Fruit fly (Drosophila melanogaster): ENCODE data around the gene Pcyt1.

The Pcyt1 gene

dm6 chr3L:1569966-1570276, 24.0 kb downstream of the Pcyt1 start:
- TF ChIP-seq topi (GFP tag; optimal IDR thresholded peaks at IDR 0.05) (no peak), CG6854 (GFP tag; optimal IDR thresholded peaks at IDR 0.05) (peak; percentile 57), ss (GFP tag; optimal IDR thresholded peaks at IDR 0.05) (peak in 1 of 2 experiments; percentile 30), cyc (GFP tag; optimal IDR thresholded peaks at IDR 0.05) (no peak), CG9139 (GFP tag; optimal IDR thresholded peaks at IDR 0.05) (no peak), salr (GFP tag; optimal IDR thresholded peaks at IDR 0.05) (no peak), fkh (GFP tag; optimal IDR thresholded peaks at IDR 0.05) (no peak), CG7368 (GFP tag; optimal IDR thresholded peaks at IDR 0.05) (no peak), CG6163 (GFP tag; IDR thresholded peaks at IDR 0.05) (no peak; the same call in 2 of the 3 replicates), Sox14 (GFP tag; optimal IDR thresholded peaks at IDR 0.05) (peak; percentile 39), CG1621 (tag; optimal IDR thresholded peaks at IDR 0.05) (no peak), svp (GFP tag) (peak; percentile 74), CG8632 (GFP tag; optimal IDR thresholded peaks at IDR 0.05) (no peak)

- no peak for TF ChIP-seq CG16779 (tag; optimal IDR thresholded peaks at IDR 0.05)
- no peak for TF ChIP-seq achi (GFP tag; optimal IDR thresholded peaks at IDR 0.05)
- no peak for TF ChIP-seq Ets96B (tag; optimal IDR thresholded peaks at IDR 0.05)
- TF ChIP-seq topi (GFP tag; optimal IDR thresholded peaks at IDR 0.05): no peak
- TF ChIP-seq ss (GFP tag; optimal IDR thresholded peaks at IDR 0.05): no peak
- TF ChIP-seq spab (GFP tag; optimal IDR thresholded peaks at IDR 0.05): no peak
- no peak for TF ChIP-seq CG3032 (tag; optimal IDR thresholded peaks at IDR 0.05)
- TF ChIP-seq acj6 (GFP tag; optimal IDR thresholded peaks at IDR 0.05): no peak
- no peak for TF ChIP-seq CG34406 (GFP tag; optimal IDR thresholded peaks at IDR 0.05)
- no peak for TF ChIP-seq CG6276 (GFP tag; optimal IDR thresholded peaks at IDR 0.05)
- no peak for TF ChIP-seq Met (GFP tag; optimal IDR thresholded peaks at IDR 0.05)
- no peak for TF ChIP-seq cyc (GFP tag; optimal IDR thresholded peaks at IDR 0.05)
- no peak for TF ChIP-seq lz (GFP tag; optimal IDR thresholded peaks at IDR 0.05)
- no peak for TF ChIP-seq CG6792 (GFP tag; optimal IDR thresholded peaks at IDR 0.05)
- TF ChIP-seq Ets21C (GFP tag; optimal IDR thresholded peaks at IDR 0.05): no peak
- TF ChIP-seq CG32006 (GFP tag; optimal IDR thresholded peaks at IDR 0.05): no peak
- TF ChIP-seq eg (GFP tag; IDR thresholded peaks at IDR 0.05): no peak
- no peak for TF ChIP-seq Blimp-1 (GFP tag; optimal IDR thresholded peaks at IDR 0.05)
- TF ChIP-seq Hr4 (GFP tag; optimal IDR thresholded peaks at IDR 0.05): no peak
These were observed 25.2 kb downstream of the Pcyt1 start for dm6 chr3L:1571077-1571476.

dm6 chr3L:1573191-1573590, 27.3 kb downstream of the Pcyt1 start:
- TF ChIP-seq Lpt (GFP tag; optimal IDR thresholded peaks at IDR 0.05): no peak
- TF ChIP-seq Ets96B (tag; optimal IDR thresholded peaks at IDR 0.05): no peak
- TF ChIP-seq cyc (GFP tag; optimal IDR thresholded peaks at IDR 0.05): no peak
- TF ChIP-seq CG6163 (GFP tag; IDR thresholded peaks at IDR 0.05): no peak
- TF ChIP-seq CG6276 (GFP tag; optimal IDR thresholded peaks at IDR 0.05): no peak
- TF ChIP-seq CG11902 (GFP tag; optimal IDR thresholded peaks at IDR 0.05): no peak
- TF ChIP-seq lz (GFP tag; optimal IDR thresholded peaks at IDR 0.05): no peak
- no peak for TF ChIP-seq fd85E (GFP tag; optimal IDR thresholded peaks at IDR 0.05)
- no peak for TF ChIP-seq CG6854 (GFP tag; optimal IDR thresholded peaks at IDR 0.05)
- TF ChIP-seq CG3919 (GFP tag; optimal IDR thresholded peaks at IDR 0.05): no peak
- no peak for TF ChIP-seq Eip93F (GFP tag; optimal IDR thresholded peaks at IDR 0.05)
- TF ChIP-seq OdsH (GFP tag; optimal IDR thresholded peaks at IDR 0.05): no peak
- TF ChIP-seq pdm3 (GFP tag; optimal IDR thresholded peaks at IDR 0.05): no peak
- no peak for TF ChIP-seq Hr4 (GFP tag; optimal IDR thresholded peaks at IDR 0.05)
- TF ChIP-seq CG32006 (GFP tag; optimal IDR thresholded peaks at IDR 0.05): no peak
- no peak for TF ChIP-seq Sox14 (GFP tag; optimal IDR thresholded peaks at IDR 0.05)
- TF ChIP-seq acj6 (GFP tag; optimal IDR thresholded peaks at IDR 0.05): no peak
- TF ChIP-seq CG9139 (GFP tag; optimal IDR thresholded peaks at IDR 0.05): no peak
- TF ChIP-seq CG34406 (GFP tag; optimal IDR thresholded peaks at IDR 0.05): no peak
- TF ChIP-seq net (GFP tag; optimal IDR thresholded peaks at IDR 0.05): no peak

Measured in whole organism, prepupa.